5 fruit fly cellular contexts compared by ENCODE assay signal in genomic region chr3R:8846154-8846648, dm6.
A peak's percentile ranks its signal among the peaks of the same experiment; 100 is the strongest.
TF ChIP-seq lines count a peak whose summit lies in the region.

No protein-coding gene starts in this region.

TF ChIP-seq in whole organism, adult, 20 proteins besides CTCF, POLR2A, EP300 and RAD21 (continued from another document):
- peak; percentile 44 for TF ChIP-seq CG12768 (GFP tag; optimal IDR thresholded peaks at IDR 0.05; lab: Kevin White, UChicago)
- peak; percentile 20 for TF ChIP-seq ovo (GFP tag; optimal IDR thresholded peaks at IDR 0.05; lab: Kevin White, UChicago)

TF ChIP-seq in whole organism, embryonic, 481 proteins besides CTCF, POLR2A, EP300 and RAD21 (continued from another document and continues in another):
- TF ChIP-seq CG8478 (optimal IDR thresholded peaks at IDR 0.05; lab: Kevin White, UChicago) (no peak), CG43689 (GFP tag; IDR thresholded peaks at IDR 0.05; lab: Robert Waterston, UW) (no peak), lab (GFP tag; optimal IDR thresholded peaks at IDR 0.05; lab: Kevin White, UChicago) (peak; percentile 84), bcd (GFP tag; optimal IDR thresholded peaks at IDR 0.05; lab: Kevin White, UChicago) (peak; percentile 20), pho (GFP tag; optimal IDR thresholded peaks at IDR 0.05; lab: Kevin White, UChicago) (peak; percentile 36), jigr1 (GFP tag; IDR thresholded peaks at IDR 0.05; lab: Robert Waterston, UW) (no peak), CG17186 (GFP tag; optimal IDR thresholded peaks at IDR 0.05; lab: Kevin White, UChicago) (peak; percentile 35), crc (GFP tag; optimal IDR thresholded peaks at IDR 0.05; lab: Kevin White, UChicago) (no peak), HHEX (GFP tag; optimal IDR thresholded peaks at IDR 0.05; lab: Kevin White, UChicago) (peak; percentile 73), stwl (tag; optimal IDR thresholded peaks at IDR 0.05; lab: Kevin White, UChicago) (no peak), ssp (GFP tag; IDR thresholded peaks at IDR 0.05; lab: Robert Waterston, UW) (no peak), ac (GFP tag; optimal IDR thresholded peaks at IDR 0.05; lab: Kevin White, UChicago) (peak; percentile 12), CG15269 (tag; optimal IDR thresholded peaks at IDR 0.05; lab: Kevin White, UChicago) (peak; percentile 58), E2f1 (GFP tag; IDR thresholded peaks at IDR 0.05; lab: Robert Waterston, UW) (peak; percentile 8; the same call in 1 of the 2 replicates), CG6689 (GFP tag; IDR thresholded peaks at IDR 0.05; lab: Robert Waterston, UW) (no peak), CG2678 (tag; optimal IDR thresholded peaks at IDR 0.05; lab: Kevin White, UChicago) (peak; percentile 63), ara (GFP tag; IDR thresholded peaks at IDR 0.05; lab: Robert Waterston, UW) (peak; percentile 45; the same call in 1 of the 2 replicates), Awh (GFP tag; IDR thresholded peaks at IDR 0.05; lab: Robert Waterston, UW) (peak; percentile 71; the same call in 1 of the 2 replicates), YL-1 (GFP tag; optimal IDR thresholded peaks at IDR 0.05; lab: Kevin White, UChicago) (peak; percentile 49), CG6175 (GFP tag; IDR thresholded peaks at IDR 0.05; lab: Robert Waterston, UW) (no peak), CG17912 (GFP tag; optimal IDR thresholded peaks at IDR 0.05; lab: Kevin White, UChicago) (peak; percentile 76), sima (GFP tag; optimal IDR thresholded peaks at IDR 0.05; lab: Kevin White, UChicago) (peak; percentile 13), Eip74EF (GFP tag; optimal IDR thresholded peaks at IDR 0.05; lab: Kevin White, UChicago) (peak in 1 of 2 experiments; percentile 78), Mrtf (GFP tag; IDR thresholded peaks at IDR 0.05; lab: Robert Waterston, UW) (no peak), Drgx (GFP tag; IDR thresholded peaks at IDR 0.05; lab: Robert Waterston, UW) (0 out of 2 replicates have a peak, but pooled peaks have one; percentile 39), fd96Cb (tag; optimal IDR thresholded peaks at IDR 0.05; lab: Kevin White, UChicago) (no peak), CG30431 (GFP tag; optimal IDR thresholded peaks at IDR 0.05; lab: Kevin White, UChicago) (no peak), Chrac-16 (GFP tag; optimal IDR thresholded peaks at IDR 0.05; lab: Kevin White, UChicago) (no peak), CG33557 (GFP tag; optimal IDR thresholded peaks at IDR 0.05; lab: Kevin White, UChicago) (peak; percentile 50), CG12744 (GFP tag; optimal IDR thresholded peaks at IDR 0.05; lab: Kevin White, UChicago) (peak; percentile 17), Hand (GFP tag; optimal IDR thresholded peaks at IDR 0.05; lab: Kevin White, UChicago) (peak; percentile 17), pros (GFP tag; optimal IDR thresholded peaks at IDR 0.05; lab: Kevin White, UChicago) (peak; percentile 84)

TF ChIP-seq in whole organism, prepupa, 60 proteins besides CTCF, POLR2A, EP300 and RAD21 (continued from another document):
- TF ChIP-seq CG11902 (GFP tag; optimal IDR thresholded peaks at IDR 0.05; lab: Kevin White, UChicago) (no peak), Ets21C (GFP tag; optimal IDR thresholded peaks at IDR 0.05; lab: Kevin White, UChicago) (no peak), svp (GFP tag; lab: Kevin White, UChicago) (no peak), topi (GFP tag; optimal IDR thresholded peaks at IDR 0.05; lab: Kevin White, UChicago) (no peak), Met (GFP tag; optimal IDR thresholded peaks at IDR 0.05; lab: Kevin White, UChicago) (no peak), CG8119 (GFP tag; IDR thresholded peaks at IDR 0.05; lab: Robert Waterston, UW) (peak; percentile 53; the same call in 2 of the 3 replicates), Gug (GFP tag; IDR thresholded peaks at IDR 0.05; lab: Robert Waterston, UW) (no peak), CG3919 (GFP tag; optimal IDR thresholded peaks at IDR 0.05; lab: Kevin White, UChicago) (no peak), CG6854 (GFP tag; optimal IDR thresholded peaks at IDR 0.05; lab: Kevin White, UChicago) (peak; percentile 74), vri (GFP tag; optimal IDR thresholded peaks at IDR 0.05; lab: Kevin White, UChicago) (peak; percentile 33), cyc (GFP tag; optimal IDR thresholded peaks at IDR 0.05; lab: Kevin White, UChicago) (no peak), fd59A (GFP tag; optimal IDR thresholded peaks at IDR 0.05; lab: Kevin White, UChicago) (no peak), CG8632 (GFP tag; optimal IDR thresholded peaks at IDR 0.05; lab: Kevin White, UChicago) (peak; percentile 19), OdsH (GFP tag; optimal IDR thresholded peaks at IDR 0.05; lab: Kevin White, UChicago) (no peak), fd85E (GFP tag; optimal IDR thresholded peaks at IDR 0.05; lab: Kevin White, UChicago) (no peak), CG6163 (GFP tag; IDR thresholded peaks at IDR 0.05; lab: Robert Waterston, UW) (peak; percentile 80), Blimp-1 (GFP tag; optimal IDR thresholded peaks at IDR 0.05; lab: Kevin White, UChicago) (no peak), CG34406 (GFP tag; optimal IDR thresholded peaks at IDR 0.05; lab: Kevin White, UChicago) (peak; percentile 14), CG15336 (GFP tag; IDR thresholded peaks at IDR 0.05; lab: Robert Waterston, UW) (peak; percentile 62), Eip78C (GFP tag; lab: Kevin White, UChicago) (peak; percentile 73), achi (GFP tag; optimal IDR thresholded peaks at IDR 0.05; lab: Kevin White, UChicago) (peak; percentile 11), eg (GFP tag; IDR thresholded peaks at IDR 0.05; lab: Robert Waterston, UW) (peak; percentile 55; the same call in 2 of the 3 replicates), Lpt (GFP tag; optimal IDR thresholded peaks at IDR 0.05; lab: Kevin White, UChicago) (peak; percentile 0), net (GFP tag; optimal IDR thresholded peaks at IDR 0.05; lab: Kevin White, UChicago) (peak; percentile 52), esn (GFP tag; optimal IDR thresholded peaks at IDR 0.05; lab: Kevin White, UChicago) (peak; percentile 22)
TF ChIP-seq in whole organism, prepupa: peak in this region for 24.

TF ChIP-seq in whole organism, pupa, 21 proteins besides CTCF, POLR2A, EP300 and RAD21 (continued from another document):
- no peak for TF ChIP-seq CG34367 (tag; optimal IDR thresholded peaks at IDR 0.05; lab: Kevin White, UChicago)

TF ChIP-seq in whole organism, wandering third instar larva, 38 proteins besides CTCF, POLR2A, EP300 and RAD21 (continued from another document):
- TF ChIP-seq Myc (optimal IDR thresholded peaks at IDR 0.05; lab: Kevin White, UChicago) (no peak), Mio (GFP tag; optimal IDR thresholded peaks at IDR 0.05; lab: Kevin White, UChicago) (no peak), rgr (GFP tag; optimal IDR thresholded peaks at IDR 0.05; lab: Kevin White, UChicago) (peak; percentile 53), dsf (GFP tag; optimal IDR thresholded peaks at IDR 0.05; lab: Kevin White, UChicago; ENCODE audit: borderline replicate concordance) (no peak), Jra (GFP tag; optimal IDR thresholded peaks at IDR 0.05; lab: Kevin White, UChicago) (peak; percentile 24), Sp1 (GFP tag; optimal IDR thresholded peaks at IDR 0.05; lab: Kevin White, UChicago) (peak; percentile 42), dmrt93B (GFP tag; optimal IDR thresholded peaks at IDR 0.05; lab: Kevin White, UChicago) (no peak), N (GFP tag; optimal IDR thresholded peaks at IDR 0.05; lab: Kevin White, UChicago) (no peak), foxo (GFP tag; optimal IDR thresholded peaks at IDR 0.05; lab: Kevin White, UChicago) (peak in 1 of 2 experiments; percentile 40), Dfd (GFP tag; optimal IDR thresholded peaks at IDR 0.05; lab: Kevin White, UChicago) (no peak), OdsH (GFP tag; optimal IDR thresholded peaks at IDR 0.05; lab: Kevin White, UChicago) (peak; percentile 41), psq (GFP tag; optimal IDR thresholded peaks at IDR 0.05; lab: Kevin White, UChicago) (peak; percentile 94), CG32264 (GFP tag; optimal IDR thresholded peaks at IDR 0.05; lab: Kevin White, UChicago) (peak; percentile 27), br (GFP tag; optimal IDR thresholded peaks at IDR 0.05; lab: Kevin White, UChicago) (peak; percentile 52), jim (GFP tag; optimal IDR thresholded peaks at IDR 0.05; lab: Kevin White, UChicago) (peak; percentile 11), Hr78 (GFP tag; optimal IDR thresholded peaks at IDR 0.05; lab: Kevin White, UChicago) (no peak), HLH106 (tag; optimal IDR thresholded peaks at IDR 0.05; lab: Kevin White, UChicago) (no peak)
